Worm (Caenorhabditis elegans): Measurements from ENCODE around the gene mtrr-1.

The mtrr-1 gene

DNA sequence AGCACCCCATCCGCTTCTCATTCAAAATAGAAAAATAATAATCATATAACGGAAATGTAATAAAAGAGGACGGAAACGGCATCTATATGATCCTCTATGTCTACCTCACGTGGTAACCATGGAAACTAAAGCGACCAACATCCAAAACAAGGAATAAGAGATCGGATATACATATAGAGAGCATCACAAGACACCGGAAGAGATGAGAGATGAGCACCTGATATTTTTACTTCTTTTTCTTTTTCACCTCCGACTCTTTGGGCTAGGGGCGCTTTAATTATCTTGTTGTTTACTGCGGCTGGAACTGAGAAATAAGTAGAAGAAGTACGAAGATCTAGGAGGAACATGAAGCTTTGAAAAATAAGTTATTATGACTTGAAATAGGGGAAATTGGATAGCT, 22.0 kb upstream of the mtrr-1 start (continued):
- TF ChIP-seq lin-13 (GFP tag; optimal IDR thresholded peaks at IDR 0.05) (no peak), xbp-1 (tag; optimal IDR thresholded peaks at IDR 0.05) (no peak), ets-5 (GFP tag; IDR thresholded peaks at IDR 0.05) (no peak), unc-30 (tag; optimal IDR thresholded peaks at IDR 0.05) (no peak), lin-35 (GFP tag; optimal IDR thresholded peaks at IDR 0.05) (no peak), ztf-11 (tag; optimal IDR thresholded peaks at IDR 0.05) (no peak)

DNA sequence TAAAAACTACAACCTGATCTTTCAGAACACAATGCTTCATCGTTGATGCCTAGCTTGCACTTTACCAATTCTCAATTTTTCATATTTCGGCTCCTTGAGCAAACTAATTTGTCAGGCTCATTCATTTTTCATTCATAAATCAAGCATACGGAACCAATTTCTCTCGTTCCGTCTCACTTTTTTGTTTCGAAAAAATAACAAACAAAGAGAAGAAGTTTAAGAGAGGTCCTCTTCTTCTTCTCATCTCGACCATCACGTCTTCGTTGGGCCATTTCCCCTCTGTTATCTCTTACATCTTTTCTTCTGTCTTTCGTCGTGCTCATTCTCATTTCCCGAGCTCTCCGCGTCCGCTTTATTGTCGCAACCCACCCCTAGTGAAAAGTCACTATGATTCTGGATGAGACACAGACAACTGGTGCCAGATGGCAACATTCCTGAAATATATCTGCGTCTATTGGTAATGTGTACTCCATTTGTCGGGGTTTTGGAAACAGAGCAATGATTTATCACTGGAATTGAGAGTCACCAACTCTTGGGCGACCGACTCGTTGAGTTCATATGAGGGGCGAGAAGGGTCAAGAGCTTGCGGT, 21.0 kb upstream of the mtrr-1 start:
- TF ChIP-seq nhr-47 (tag; optimal IDR thresholded peaks at IDR 0.05) (peak; percentile 6), fkh-10 (GFP tag; optimal IDR thresholded peaks at IDR 0.05) (no peak), mep-1 (tag; optimal IDR thresholded peaks at IDR 0.05) (peak; percentile 16), efl-1 (optimal IDR thresholded peaks at IDR 0.05) (peak; percentile 4 to 22), efl-1 (GFP tag; optimal IDR thresholded peaks at IDR 0.05 in 1 of 2) (no peak), dsc-1 (tag; optimal IDR thresholded peaks at IDR 0.05) (peak; percentile 94), nhr-77 (tag; optimal IDR thresholded peaks at IDR 0.05) (no peak), ceh-88 (GFP tag; IDR thresholded peaks at IDR 0.05) (no peak), blmp-1 (tag; optimal IDR thresholded peaks at IDR 0.05) (no peak), vab-15 (tag; optimal IDR thresholded peaks at IDR 0.05) (no peak), fkh-4 (tag; optimal IDR thresholded peaks at IDR 0.05; ENCODE audit: borderline replicate concordance) (peak; percentile 70), hlh-4 (tag; optimal IDR thresholded peaks at IDR 0.05) (no peak), nhr-19 (GFP tag; conservative IDR thresholded peaks at IDR 0.05) (0 out of 2 replicates have a peak, but pooled peaks have one; percentile 32), irx-1 (tag; optimal IDR thresholded peaks at IDR 0.05) (peak; percentile 17), efl-3 (GFP tag; optimal IDR thresholded peaks at IDR 0.05) (no peak), alr-1 (tag; optimal IDR thresholded peaks at IDR 0.05; ENCODE audit: borderline replicate concordance) (no peak), rnt-1 (tag; optimal IDR thresholded peaks at IDR 0.05) (peak; percentile 62), sox-4 (tag; optimal IDR thresholded peaks at IDR 0.05) (no peak), elt-2 (tag; optimal IDR thresholded peaks at IDR 0.05) (no peak), mef-2 (tag; optimal IDR thresholded peaks at IDR 0.05) (no peak), aha-1 (tag; optimal IDR thresholded peaks at IDR 0.05) (no peak), lin-35 (GFP tag; optimal IDR thresholded peaks at IDR 0.05) (peak in 1 of 2 experiments; percentile 21), sup-37 (GFP tag; optimal IDR thresholded peaks at IDR 0.05) (no peak), nhr-85 (tag) (no peak), sptf-1 (tag; optimal IDR thresholded peaks at IDR 0.05) (no peak), lin-15B (tag; optimal IDR thresholded peaks at IDR 0.05) (no peak), egl-27 (tag; optimal IDR thresholded peaks at IDR 0.05) (no peak), ztf-11 (tag; optimal IDR thresholded peaks at IDR 0.05) (no peak), elt-3 (tag; optimal IDR thresholded peaks at IDR 0.05) (no peak), skn-1 (tag; optimal IDR thresholded peaks at IDR 0.05) (no peak), lin-13 (GFP tag; optimal IDR thresholded peaks at IDR 0.05) (no peak), zip-4 (GFP tag; optimal IDR thresholded peaks at IDR 0.05) (no peak), nhr-28 (tag; optimal IDR thresholded peaks at IDR 0.05) (no peak), xbp-1 (tag; optimal IDR thresholded peaks at IDR 0.05) (no peak), isw-1 (GFP tag; IDR thresholded peaks at IDR 0.05) (no peak), mab-9 (GFP tag; IDR thresholded peaks at IDR 0.05) (peak; percentile 43; the same call in 1 of the 2 replicates), nhr-11 (tag; optimal IDR thresholded peaks at IDR 0.05) (no peak), ceh-63 (GFP tag; optimal IDR thresholded peaks at IDR 0.05) (no peak), unc-130 (tag; optimal IDR thresholded peaks at IDR 0.05) (peak; percentile 20), nhr-90 (tag; optimal IDR thresholded peaks at IDR 0.05; ENCODE audit: poor library complexity) (no peak), pag-3 (tag; optimal IDR thresholded peaks at IDR 0.05; ENCODE audit: borderline replicate concordance, insufficient read depth) (peak; percentile 68), fos-1 (tag; optimal IDR thresholded peaks at IDR 0.05) (no peak), ces-1 (GFP tag; optimal IDR thresholded peaks at IDR 0.05) (no peak), ets-5 (GFP tag; IDR thresholded peaks at IDR 0.05) (no peak), swsn-7 (tag; optimal IDR thresholded peaks at IDR 0.05) (peak; percentile 45), lin-39 (tag; optimal IDR thresholded peaks at IDR 0.05) (no peak), unc-98 (GFP tag; IDR thresholded peaks at IDR 0.05) (no peak), dpl-1 (GFP tag; optimal IDR thresholded peaks at IDR 0.05) (no peak), hpl-2 (GFP tag; optimal IDR thresholded peaks at IDR 0.05) (no peak)

Measured in whole organism, L1 larva.